Worm (Caenorhabditis elegans) whole organism, L4/young adult: ENCODE data around the gene lgc-48.

Source experiments
- W03F9.2 ChIP-seq: fragments of 150-350 bp; optimal IDR thresholded peaks from 2 replicates; lab custom pipeline; 2014; ENCODE audit warnings: missing biosample characterization, missing genetic modification characterization
- dao-5 ChIP-seq: sonication (generic microtip); optimal IDR thresholded peaks from 2 replicates; lab custom pipeline; 2016; ENCODE audit warnings: missing genotype, missing genetic modification characterization, moderate library complexity, missing compliant biosample characterization
- him-1 ChIP-seq: sonication (generic microtip); optimal IDR thresholded peaks from 2 replicates; lab custom pipeline; 2016; ENCODE audit warnings: missing genotype, missing genetic modification reagents, missing genetic modification characterization, missing compliant biosample characterization

- TF ChIP-seq him-1 (no peak), dao-5 (tag; lab: Kevin White, UChicago) (no peak), W03F9.2 (tag; lab: Kevin White, UChicago) (no peak)
These were observed 20.2 kb downstream of the lgc-48 start, which contains the start of gene F32H5.4 for ce11 chrV:13360254-13360653.
